Worm (Caenorhabditis elegans) whole organism, late embryonic: ENCODE measurements around the gene Y43C5B.3.
A peak's percentile ranks its signal among the peaks of the same experiment; 100 is the strongest.

Experiments
- F13H6.1 ChIP-seq: sonication (generic microtip); optimal IDR thresholded peaks from 2 replicates; lab custom pipeline; 2016; ENCODE audit warnings: missing genetic modification characterization, missing compliant biosample characterization
- K02D7.2 ChIP-seq: sonication (generic microtip); optimal IDR thresholded peaks from 2 replicates; lab custom pipeline; 2017; ENCODE audit warnings: mild to moderate bottlenecking, missing genetic modification characterization, missing compliant biosample characterization
- K09A11.1 ChIP-seq: sonication (generic microtip); optimal IDR thresholded peaks from 2 replicates; lab custom pipeline; 2017; ENCODE audit warnings: antibody characterized with exemption, mild to moderate bottlenecking, missing genetic modification characterization, missing compliant biosample characterization; ENCODE audit not compliant: insufficient read depth
- Y22D7AL.16 ChIP-seq: sonication (generic microtip); optimal IDR thresholded peaks from 2 replicates; lab custom pipeline; 2016; ENCODE audit warnings: missing genetic modification characterization, missing compliant biosample characterization
- ceh-18 ChIP-seq: sonication (generic microtip); optimal IDR thresholded peaks from 2 replicates; lab custom pipeline; 2016; ENCODE audit warnings: missing genetic modification characterization, missing compliant biosample characterization
- ceh-30 ChIP-seq: fragments of 150-350 bp; optimal IDR thresholded peaks from 2 replicates; lab custom pipeline; 2014; ENCODE audit warnings: missing biosample characterization, missing genetic modification characterization
- ceh-34 ChIP-seq: sonication (generic microtip); optimal IDR thresholded peaks from 2 replicates; lab custom pipeline; 2016; ENCODE audit warnings: mild to moderate bottlenecking, missing genetic modification characterization, missing compliant biosample characterization
- ceh-48 ChIP-seq: sonication (generic microtip); optimal IDR thresholded peaks from 2 replicates; lab custom pipeline; 2016; ENCODE audit warnings: missing genetic modification characterization, inconsistent platforms, missing compliant biosample characterization
- ceh-6 ChIP-seq: fragments of 200-800 bp; sonication (Bioruptor generic); optimal IDR thresholded peaks from 2 replicates; lab custom pipeline; 2018; ENCODE audit warnings: mild to moderate bottlenecking, missing genetic modification characterization, missing compliant biosample characterization
- che-1 ChIP-seq: sonication (generic microtip); optimal IDR thresholded peaks from 2 replicates; lab custom pipeline; 2016; ENCODE audit warnings: mild to moderate bottlenecking, missing genetic modification characterization, missing compliant biosample characterization
- dmd-4 ChIP-seq: sonication (generic microtip); optimal IDR thresholded peaks from 2 replicates; lab custom pipeline; 2016; ENCODE audit warnings: borderline replicate concordance, missing genetic modification characterization, missing compliant biosample characterization
- elt-2 ChIP-seq: sonication (generic microtip); optimal IDR thresholded peaks from 2 replicates; lab custom pipeline; 2016; ENCODE audit warnings: missing genetic modification reagents, missing genetic modification characterization, missing compliant biosample characterization
- elt-4 ChIP-seq: sonication (generic microtip); optimal IDR thresholded peaks from 2 replicates; lab custom pipeline; 2016; ENCODE audit warnings: missing genetic modification characterization, missing compliant biosample characterization
- ets-4 ChIP-seq: sonication (generic microtip); optimal IDR thresholded peaks from 2 replicates; lab custom pipeline; 2016; ENCODE audit warnings: missing genetic modification characterization, missing compliant biosample characterization
- eyg-1 ChIP-seq: sonication (generic microtip); optimal IDR thresholded peaks from 2 replicates; lab custom pipeline; 2016; ENCODE audit warnings: missing genotype, missing genetic modification characterization, missing compliant biosample characterization
- fkh-10 ChIP-seq: fragments of 150-350 bp; optimal IDR thresholded peaks from 2 replicates; lab custom pipeline; 2014; ENCODE audit warnings: missing biosample characterization, missing genetic modification reagents, missing genetic modification characterization
- hlh-15 ChIP-seq: sonication (generic microtip); optimal IDR thresholded peaks from 2 replicates; lab custom pipeline; 2016; ENCODE audit warnings: missing genetic modification characterization, missing compliant biosample characterization
- lin-11 ChIP-seq: fragments of 200-800 bp; sonication (Bioruptor generic); optimal IDR thresholded peaks from 2 replicates; lab custom pipeline; 2018; ENCODE audit warnings: mild to moderate bottlenecking, missing genetic modification characterization, missing compliant biosample characterization
- madf-2 ChIP-seq: sonication (generic microtip); optimal IDR thresholded peaks from 2 replicates; lab custom pipeline; 2017; ENCODE audit warnings: missing genetic modification characterization, missing compliant biosample characterization
- mec-3 ChIP-seq: sonication (generic microtip); optimal IDR thresholded peaks from 2 replicates; lab custom pipeline; 2016; ENCODE audit warnings: borderline replicate concordance, missing genetic modification characterization, missing compliant biosample characterization
- nfya-1 ChIP-seq: sonication (generic microtip); optimal IDR thresholded peaks from 2 replicates; lab custom pipeline; 2017; ENCODE audit warnings: missing genetic modification characterization, mild to moderate bottlenecking, missing compliant biosample characterization, antibody characterized with exemption, moderate library complexity
- nhr-11 ChIP-seq: fragments of 150-350 bp; optimal IDR thresholded peaks from 2 replicates; lab custom pipeline; 2014; ENCODE audit warnings: missing biosample characterization, missing genetic modification characterization
- nhr-232 ChIP-seq: sonication (generic microtip); optimal IDR thresholded peaks from 2 replicates; lab custom pipeline; 2016; ENCODE audit warnings: missing genetic modification characterization, missing compliant biosample characterization
- pat-9 ChIP-seq: fragments of 200-800 bp; sonication (Bioruptor generic); optimal IDR thresholded peaks from 2 replicates; lab custom pipeline; 2018; ENCODE audit warnings: mild to moderate bottlenecking, missing genetic modification characterization, moderate library complexity, missing compliant biosample characterization
- pax-1 ChIP-seq: fragments of 150-350 bp; optimal IDR thresholded peaks from 2 replicates; lab custom pipeline; 2014; ENCODE audit warnings: missing biosample characterization, missing genetic modification characterization
- pha-2 ChIP-seq: sonication (generic microtip); optimal IDR thresholded peaks from 2 replicates; lab custom pipeline; 2017; ENCODE audit warnings: mild to moderate bottlenecking, missing genetic modification characterization, missing compliant biosample characterization
- ref-2 ChIP-seq: sonication (generic microtip); optimal IDR thresholded peaks from 2 replicates; lab custom pipeline; 2016; ENCODE audit warnings: missing genetic modification characterization, missing compliant biosample characterization
- sox-4 ChIP-seq: sonication (generic microtip); optimal IDR thresholded peaks from 2 replicates; lab custom pipeline; 2017; ENCODE audit warnings: mild to moderate bottlenecking, missing genetic modification characterization, inconsistent platforms, missing compliant biosample characterization
- unc-42 ChIP-seq: sonication (generic microtip); optimal IDR thresholded peaks from 2 replicates; lab custom pipeline; 2016; ENCODE audit warnings: missing genotype, missing genetic modification characterization, missing compliant biosample characterization
- unc-55 ChIP-seq: sonication (generic microtip); optimal IDR thresholded peaks from 2 replicates; lab custom pipeline; 2017; ENCODE audit warnings: missing biosample characterization, missing genetic modification reagents, missing genetic modification characterization
- zip-5 ChIP-seq: sonication (generic microtip); optimal IDR thresholded peaks from 2 replicates; lab custom pipeline; 2016; ENCODE audit warnings: missing genetic modification characterization, missing compliant biosample characterization

Gene Y43C5B.3

ce11 chrIV:10349871-10350640 lies at the start of gene Y43C5B.3, which contains the start of gene unc-43:
Y43C5B.3 (plus strand) TSS chrIV:10350590.
unc-43 (minus strand) TSS chrIV:10350217.
- no peak for TF ChIP-seq unc-55 (GFP tag; lab: Kevin White, UChicago)
- no peak for TF ChIP-seq nhr-11
- TF ChIP-seq ceh-48 (tag; lab: Kevin White, UChicago): no peak
- no peak for TF ChIP-seq che-1

ce11 chrIV:10302203-10302602 lies 48.2 kb upstream of the Y43C5B.3 start, which contains the start of gene R09E10.5:
R09E10.5 (minus strand) TSS chrIV:10302303.
- TF ChIP-seq K09A11.1 (tag; lab: Kevin White, UChicago) (no peak), nfya-1 (tag; lab: Kevin White, UChicago) (no peak), eyg-1 (tag; lab: Kevin White, UChicago) (no peak), F13H6.1 (no peak), nhr-232 (tag; lab: Kevin White, UChicago) (no peak), Y22D7AL.16 (no peak), lin-11 (tag; lab: Kevin White, UChicago) (no peak), mec-3 (tag; lab: Kevin White, UChicago) (no peak), unc-42 (tag; lab: Kevin White, UChicago) (no peak), dmd-4 (tag; lab: Kevin White, UChicago) (no peak), elt-4 (tag; lab: Kevin White, UChicago) (no peak), hlh-15 (no peak), ceh-6 (no peak), ceh-18 (tag; lab: Kevin White, UChicago) (no peak), unc-55 (GFP tag; lab: Kevin White, UChicago) (no peak), fkh-10 (GFP tag; lab: Kevin White, UChicago) (no peak)

DNA sequence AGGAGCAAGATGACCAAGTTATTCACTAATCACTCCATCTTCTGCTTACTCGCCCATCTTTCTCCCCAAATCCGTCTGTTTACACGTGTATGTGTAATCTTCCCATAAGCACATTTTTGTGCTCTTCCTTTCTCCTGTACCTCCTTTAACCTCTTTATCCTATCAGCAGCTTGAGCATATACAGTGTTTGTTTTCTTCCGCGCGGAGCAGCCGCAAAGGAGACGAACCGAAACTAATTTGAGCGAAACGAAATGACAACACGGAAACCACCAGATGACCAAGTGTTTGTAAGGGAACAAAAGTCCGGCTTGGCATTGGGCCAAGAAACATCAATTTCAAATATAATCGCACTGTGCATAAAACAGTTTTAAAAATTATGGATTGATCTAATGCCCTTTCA lies 46.0 kb upstream of the Y43C5B.3 start:
- TF ChIP-seq pax-1 (tag; lab: Kevin White, UChicago): peak; percentile 94
- TF ChIP-seq ceh-48 (tag; lab: Kevin White, UChicago): no peak

ce11 chrIV:10310329-10310728 lies 40.1 kb upstream of the Y43C5B.3 start, which contains the start of gene R09E10.8:
R09E10.8 (minus strand) TSS chrIV:10310429.
- TF ChIP-seq pha-2 (tag; lab: Kevin White, UChicago) (no peak), ceh-30 (tag; lab: Kevin White, UChicago) (no peak), ceh-34 (tag; lab: Kevin White, UChicago) (no peak), K09A11.1 (tag; lab: Kevin White, UChicago) (no peak), pat-9 (tag; lab: Kevin White, UChicago) (no peak), elt-2 (tag; lab: Kevin White, UChicago) (no peak), pax-1 (tag; lab: Kevin White, UChicago) (no peak), K02D7.2 (tag; lab: Kevin White, UChicago) (no peak), nhr-232 (tag; lab: Kevin White, UChicago) (no peak)

ce11 chrIV:10311115-10311514 lies 39.3 kb upstream of the Y43C5B.3 start:
- TF ChIP-seq ets-4 (tag; lab: Kevin White, UChicago) (no peak), elt-4 (tag; lab: Kevin White, UChicago) (no peak), Y22D7AL.16 (no peak), zip-5 (no peak), ref-2 (tag; lab: Kevin White, UChicago) (no peak), ceh-6 (no peak), sox-4 (tag; lab: Kevin White, UChicago) (no peak), madf-2 (tag; lab: Kevin White, UChicago) (no peak)
